Fruit fly (Drosophila melanogaster) whole organism, prepupa: ENCODE measurements around the gene CG10804.
A peak's percentile ranks its signal among the peaks of the same experiment; 100 is the strongest.

Source experiments
- Blimp-1 ChIP-seq: fragments of 200-800 bp; sonication (Bioruptor generic); optimal IDR thresholded peaks from 3 replicates; lab custom pipeline; 2017; ENCODE audit warnings: missing biosample characterization, missing genetic modification characterization, mild to moderate bottlenecking, moderate library complexity, missing genetic modification reagents
- CG10669 ChIP-seq: fragments of 200-800 bp; sonication (Bioruptor generic); optimal IDR thresholded peaks from 3 replicates; lab custom pipeline; 2018; ENCODE audit warnings: missing biosample characterization, mild to moderate bottlenecking, missing genetic modification characterization, moderate library complexity
- CG11902 ChIP-seq: fragments of 200-800 bp; sonication (Bioruptor generic); optimal IDR thresholded peaks from 3 replicates; lab custom pipeline; 2016; ENCODE audit warnings: missing biosample characterization, missing genetic modification characterization
- CG31627 ChIP-seq: fragments of 200-800 bp; sonication (Bioruptor generic); optimal IDR thresholded peaks from 3 replicates; lab custom pipeline; 2016; ENCODE audit warnings: missing biosample characterization, missing genetic modification characterization
- CG32006 ChIP-seq: fragments of 200-800 bp; sonication (Bioruptor generic); optimal IDR thresholded peaks from 3 replicates; lab custom pipeline; 2017; ENCODE audit warnings: missing biosample characterization, mild to moderate bottlenecking, missing genetic modification characterization
- CG34406 ChIP-seq: fragments of 200-800 bp; sonication (Bioruptor generic); optimal IDR thresholded peaks from 3 replicates; lab custom pipeline; 2016; ENCODE audit warnings: missing biosample characterization, missing genetic modification characterization
- CG4318 ChIP-seq: fragments of 200-800 bp; sonication (Bioruptor generic); optimal IDR thresholded peaks from 3 replicates; lab custom pipeline; 2017; ENCODE audit warnings: missing biosample characterization, mild to moderate bottlenecking, missing genetic modification characterization
- CG6163 ChIP-seq: fragments of 200-800 bp; sonication (Bioruptor generic); IDR thresholded peaks from 3 replicates; pipeline ENCODE4 v1.3.6; 2022; ENCODE audit warnings: missing biosample characterization, missing genetic modification characterization
- CG6276 ChIP-seq: fragments of 200-800 bp; sonication (Bioruptor generic); optimal IDR thresholded peaks from 2 replicates; lab custom pipeline; 2017; ENCODE audit warnings: missing biosample characterization, mild to moderate bottlenecking, missing genetic modification characterization
- CG6792 ChIP-seq: fragments of 200-800 bp; sonication (Bioruptor generic); optimal IDR thresholded peaks from 3 replicates; lab custom pipeline; 2016; ENCODE audit warnings: missing biosample characterization, missing genetic modification characterization
- CG6808 ChIP-seq: fragments of 200-800 bp; sonication (Bioruptor generic); optimal IDR thresholded peaks from 3 replicates; lab custom pipeline; 2017; ENCODE audit warnings: missing biosample characterization, missing genetic modification characterization, mild to moderate bottlenecking, moderate library complexity, missing genetic modification reagents
- CG6854 ChIP-seq: fragments of 200-800 bp; sonication (Bioruptor generic); optimal IDR thresholded peaks from 2 replicates; lab custom pipeline; 2017; ENCODE audit warnings: missing biosample characterization, mild to moderate bottlenecking, missing genetic modification characterization
- CG8119 ChIP-seq: fragments of 200-800 bp; sonication (Bioruptor generic); IDR thresholded peaks from 3 replicates; pipeline ENCODE4 v1.3.6; 2022; ENCODE audit warnings: missing biosample characterization, missing genetic modification characterization
- CG8319 ChIP-seq: fragments of 200-800 bp; sonication (Bioruptor generic); optimal IDR thresholded peaks from 3 replicates; lab custom pipeline; 2016; ENCODE audit warnings: missing biosample characterization, missing genetic modification characterization
- CG9139 ChIP-seq: fragments of 200-800 bp; sonication (Bioruptor generic); optimal IDR thresholded peaks from 3 replicates; lab custom pipeline; 2017; ENCODE audit warnings: missing biosample characterization, mild to moderate bottlenecking, missing genetic modification characterization
- Eip75B ChIP-seq: fragments of 200-800 bp; sonication (Bioruptor generic); optimal IDR thresholded peaks from 3 replicates; lab custom pipeline; 2016; ENCODE audit warnings: missing biosample characterization, missing genetic modification characterization
- Eip78C ChIP-seq: fragments of 200-800 bp; sonication (Bioruptor generic); peaks from one replicate; lab custom pipeline; 2016; ENCODE audit warnings: missing biosample characterization, missing genetic modification characterization
- Eip93F ChIP-seq: fragments of 200-800 bp; sonication (Bioruptor generic); optimal IDR thresholded peaks from 2 replicates; lab custom pipeline; 2016; ENCODE audit warnings: missing biosample characterization, mild to moderate bottlenecking, missing genetic modification characterization
- Ets21C ChIP-seq: fragments of 200-800 bp; sonication (Bioruptor generic); optimal IDR thresholded peaks from 3 replicates; lab custom pipeline; 2016; ENCODE audit warnings: missing biosample characterization, missing genetic modification characterization
- Ets96B ChIP-seq: fragments of 200-800 bp; optimal IDR thresholded peaks from 2 replicates; lab custom pipeline; 2019; ENCODE audit warnings: missing biosample characterization, mild to moderate bottlenecking, missing genetic modification characterization, moderate library complexity
- Gug ChIP-seq: fragments of 200-800 bp; sonication (Bioruptor generic); IDR thresholded peaks from 2 replicates; pipeline ENCODE4 v1.3.6; 2022; ENCODE audit warnings: missing biosample characterization, missing genetic modification characterization
- Hr38 ChIP-seq: sonication (Bioruptor generic); optimal IDR thresholded peaks from 2 replicates; lab custom pipeline; 2016; ENCODE audit warnings: missing biosample characterization, missing genetic modification characterization
- Hr4 ChIP-seq: fragments of 200-800 bp; sonication (Bioruptor generic); optimal IDR thresholded peaks from 3 replicates; lab custom pipeline; 2016; ENCODE audit warnings: missing biosample characterization, missing genetic modification characterization
- Lpt ChIP-seq: fragments of 200-800 bp; sonication (Bioruptor generic); optimal IDR thresholded peaks from 3 replicates; lab custom pipeline; 2016; ENCODE audit warnings: missing biosample characterization, missing genetic modification characterization
- Met ChIP-seq: fragments of 200-800 bp; sonication (Bioruptor generic); optimal IDR thresholded peaks from 3 replicates; lab custom pipeline; 2016; ENCODE audit warnings: missing biosample characterization, missing genetic modification characterization
- Smox ChIP-seq: fragments of 200-800 bp; sonication (Bioruptor generic); optimal IDR thresholded peaks from 3 replicates; lab custom pipeline; 2016; ENCODE audit warnings: missing biosample characterization, missing genetic modification characterization
- Sox102F ChIP-seq: fragments of 200-800 bp; sonication (Bioruptor generic); optimal IDR thresholded peaks from 2 replicates; lab custom pipeline; 2016; ENCODE audit warnings: missing biosample characterization, mild to moderate bottlenecking, missing genetic modification characterization
- Sox14 ChIP-seq: fragments of 200-800 bp; sonication (Bioruptor generic); optimal IDR thresholded peaks from 3 replicates; lab custom pipeline; 2016; ENCODE audit warnings: missing biosample characterization, missing genetic modification characterization
- achi ChIP-seq: fragments of 200-800 bp; sonication (Bioruptor generic); optimal IDR thresholded peaks from 3 replicates; lab custom pipeline; 2016; ENCODE audit warnings: missing biosample characterization, missing genetic modification characterization
- acj6 ChIP-seq: fragments of 200-800 bp; sonication (Bioruptor generic); optimal IDR thresholded peaks from 3 replicates; lab custom pipeline; 2016; ENCODE audit warnings: missing biosample characterization, missing genetic modification characterization
- cyc ChIP-seq: fragments of 200-800 bp; sonication (Bioruptor generic); optimal IDR thresholded peaks from 3 replicates; lab custom pipeline; 2016; ENCODE audit warnings: missing biosample characterization, missing genetic modification characterization
- dsx ChIP-seq: fragments of 200-800 bp; optimal IDR thresholded peaks from 3 replicates; lab custom pipeline; 2019; ENCODE audit warnings: missing biosample characterization, mild to moderate bottlenecking, missing genetic modification characterization, moderate library complexity; ENCODE audit not compliant: poor library complexity, severe bottlenecking
- eg ChIP-seq: fragments of 200-800 bp; sonication (Bioruptor generic); IDR thresholded peaks from 3 replicates; pipeline ENCODE4 v1.3.6; 2022; ENCODE audit warnings: missing biosample characterization, missing genetic modification characterization
- fd59A ChIP-seq: fragments of 200-800 bp; sonication (Bioruptor generic); optimal IDR thresholded peaks from 2 replicates; lab custom pipeline; 2017; ENCODE audit warnings: missing biosample characterization, mild to moderate bottlenecking, missing genetic modification characterization, missing genetic modification reagents
- fd85E ChIP-seq: fragments of 200-800 bp; sonication (Bioruptor generic); optimal IDR thresholded peaks from 3 replicates; lab custom pipeline; 2016; ENCODE audit warnings: missing biosample characterization, missing genetic modification characterization
- fkh ChIP-seq: fragments of 200-800 bp; sonication (Bioruptor generic); optimal IDR thresholded peaks from 3 replicates; lab custom pipeline; 2017; ENCODE audit warnings: missing biosample characterization, mild to moderate bottlenecking, missing genetic modification characterization, moderate library complexity
- lz ChIP-seq: fragments of 200-800 bp; sonication (Bioruptor generic); optimal IDR thresholded peaks from 3 replicates; lab custom pipeline; 2016; ENCODE audit warnings: missing biosample characterization, missing genetic modification characterization
- pdm3 ChIP-seq: fragments of 200-800 bp; sonication (Bioruptor generic); optimal IDR thresholded peaks from 3 replicates; lab custom pipeline; 2016; ENCODE audit warnings: missing biosample characterization, missing genetic modification characterization
- spab ChIP-seq: fragments of 200-800 bp; sonication (Bioruptor generic); optimal IDR thresholded peaks from 2 replicates; lab custom pipeline; 2017; ENCODE audit warnings: missing biosample characterization, mild to moderate bottlenecking, missing genetic modification characterization, missing genetic modification reagents
- ss ChIP-seq, 2 experiments: fragments of 200-800 bp; sonication (Bioruptor generic); optimal IDR thresholded peaks; 2 replicates in 1 of 2; 3 replicates in 1 of 2; lab custom pipeline; 2017 to 2018; ENCODE audit warnings: mild to moderate bottlenecking in 2 of 2, missing biosample characterization in 2 of 2, missing genetic modification characterization in 2 of 2, moderate library complexity in 1 of 2
- svp ChIP-seq: fragments of 200-800 bp; sonication (Bioruptor generic); peaks from one replicate; lab custom pipeline; 2016; ENCODE audit warnings: missing biosample characterization, missing genetic modification characterization
- topi ChIP-seq: fragments of 200-800 bp; sonication (Bioruptor generic); optimal IDR thresholded peaks from 3 replicates; lab custom pipeline; 2016; ENCODE audit warnings: missing biosample characterization, missing genetic modification characterization
- vri ChIP-seq: fragments of 200-800 bp; sonication (Bioruptor generic); optimal IDR thresholded peaks from 3 replicates; lab custom pipeline; 2016; ENCODE audit warnings: missing biosample characterization, mild to moderate bottlenecking, missing genetic modification characterization

CG10804 gene

DNA sequence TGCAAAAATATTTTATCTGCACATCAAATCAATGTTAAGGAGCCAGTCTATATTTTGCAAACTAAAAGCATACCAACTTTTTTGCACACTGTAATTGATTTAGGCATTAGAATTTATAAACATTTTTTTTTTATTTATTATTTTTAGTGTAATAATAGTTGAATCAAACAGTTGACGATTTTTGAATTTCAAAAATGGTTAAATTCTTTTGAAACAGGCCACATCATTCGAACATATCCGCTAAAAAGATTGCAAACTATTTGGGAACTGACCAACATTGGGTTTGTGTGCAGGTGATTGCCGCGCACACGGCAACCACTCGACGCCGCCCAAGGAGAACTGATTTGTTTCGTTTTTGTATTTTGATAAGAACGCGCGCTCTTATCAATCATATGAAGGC, 37.3 kb downstream of the CG10804 start:
- no peak for TF ChIP-seq CG31627
- TF ChIP-seq cyc (GFP tag; lab: Kevin White, UChicago): peak; percentile 17
- TF ChIP-seq topi (GFP tag; lab: Kevin White, UChicago): peak; percentile 15
- peak; percentile 1 for TF ChIP-seq Smox (GFP tag; lab: Kevin White, UChicago)
- no peak for TF ChIP-seq acj6
- TF ChIP-seq CG6792 (GFP tag; lab: Kevin White, UChicago): no peak
- TF ChIP-seq Ets21C (GFP tag; lab: Kevin White, UChicago): no peak
- peak; percentile 54 for TF ChIP-seq svp (GFP tag; lab: Kevin White, UChicago)
- TF ChIP-seq CG32006 (GFP tag; lab: Kevin White, UChicago): no peak
- peak; percentile 16 for TF ChIP-seq Met (GFP tag; lab: Kevin White, UChicago)
- TF ChIP-seq CG10669 (GFP tag; lab: Kevin White, UChicago): no peak
- peak; percentile 15 for TF ChIP-seq Blimp-1 (GFP tag; lab: Kevin White, UChicago)

- 0 out of 3 replicates have a peak, but pooled peaks have one; percentile 12 for TF ChIP-seq CG6163 (GFP tag; lab: Robert Waterston, UW)
- no peak for TF ChIP-seq Ets21C (GFP tag; lab: Kevin White, UChicago)
- TF ChIP-seq Sox102F (GFP tag; lab: Kevin White, UChicago): no peak
- no peak for TF ChIP-seq Met (GFP tag; lab: Kevin White, UChicago)
- TF ChIP-seq CG8119: no peak
- no peak for TF ChIP-seq spab (GFP tag; lab: Kevin White, UChicago)
- no peak for TF ChIP-seq CG32006 (GFP tag; lab: Kevin White, UChicago)
These were observed 38.2 kb downstream of the CG10804 start for dm6 chrX:3443902-3444301.

DNA sequence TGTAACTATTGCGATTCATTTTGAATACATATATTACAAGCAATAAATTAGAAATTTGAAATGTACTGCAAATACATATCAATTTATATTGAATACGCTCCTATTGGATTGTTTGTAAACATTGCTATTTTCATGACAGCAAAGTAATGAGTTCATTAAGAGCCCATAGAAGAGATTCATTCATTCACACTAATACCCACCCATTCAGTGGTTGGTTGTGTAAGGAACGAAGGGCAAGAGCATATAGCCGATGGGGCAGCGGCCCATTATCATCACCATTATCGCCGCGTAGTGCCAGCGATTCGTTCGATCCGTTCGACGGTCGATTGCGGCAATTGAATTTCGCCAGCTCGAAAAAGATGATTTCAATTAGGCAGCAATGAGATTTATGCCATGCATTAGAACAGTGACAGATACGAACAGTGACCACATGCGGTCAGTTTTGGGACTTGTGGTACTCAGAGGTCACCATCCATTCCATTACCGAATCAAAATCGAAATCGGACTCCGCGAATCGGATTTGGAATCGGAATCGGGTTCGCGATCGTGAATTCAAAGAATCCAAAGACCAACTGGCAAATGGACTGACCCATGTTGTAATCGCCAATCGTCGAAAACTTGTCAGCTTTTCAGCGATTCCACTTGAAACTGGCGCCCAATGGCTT, 39.4 kb downstream of the CG10804 start:
- no peak for TF ChIP-seq Gug (GFP tag; lab: Robert Waterston, UW)
- TF ChIP-seq fd59A (GFP tag; lab: Kevin White, UChicago): no peak
- no peak for TF ChIP-seq Eip78C (GFP tag; lab: Kevin White, UChicago)
- no peak for TF ChIP-seq CG6808 (GFP tag; lab: Kevin White, UChicago)
- TF ChIP-seq vri (GFP tag; lab: Kevin White, UChicago): no peak
- no peak for TF ChIP-seq Met (GFP tag; lab: Kevin White, UChicago)
- no peak for TF ChIP-seq CG11902
- no peak for TF ChIP-seq CG6854 (GFP tag; lab: Kevin White, UChicago)
- TF ChIP-seq Lpt (GFP tag; lab: Kevin White, UChicago): no peak
- no peak for TF ChIP-seq Hr38 (GFP tag; lab: Kevin White, UChicago)
- no peak for TF ChIP-seq Sox14 (GFP tag; lab: Kevin White, UChicago)

DNA sequence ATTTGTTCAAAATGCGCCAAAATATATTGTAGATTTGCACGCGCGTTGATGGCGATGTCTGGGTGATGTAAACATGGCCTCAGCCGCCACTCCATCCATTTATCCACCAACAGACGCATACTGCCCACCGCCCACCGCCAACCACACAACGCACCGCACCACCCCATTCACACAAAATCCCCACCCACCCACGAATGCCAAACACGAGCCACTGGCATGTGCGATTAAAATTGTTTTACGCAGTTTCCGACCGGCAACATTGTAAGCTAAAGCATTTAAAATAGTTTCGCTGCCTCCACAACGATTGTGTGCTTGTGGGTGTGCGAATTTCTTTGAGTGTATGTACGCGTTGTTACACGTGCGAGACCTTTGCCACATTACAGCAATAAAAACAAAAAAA, 41.6 kb downstream of the CG10804 start:
- TF ChIP-seq ss (GFP tag; optimal IDR thresholded peaks at IDR 0.05; lab: Kevin White, UChicago): no peak
- TF ChIP-seq acj6: no peak
- no peak for TF ChIP-seq fd85E
- TF ChIP-seq Met (GFP tag; lab: Kevin White, UChicago): no peak
- TF ChIP-seq achi (GFP tag; lab: Kevin White, UChicago): no peak
- TF ChIP-seq CG8119: peak; percentile 29; the same call in 1 of the 3 replicates
- no peak for TF ChIP-seq Eip78C (GFP tag; lab: Kevin White, UChicago)
- peak; percentile 27 for TF ChIP-seq CG6276 (GFP tag; lab: Kevin White, UChicago)
- no peak for TF ChIP-seq Gug (GFP tag; lab: Robert Waterston, UW)
- no peak for TF ChIP-seq CG4318 (GFP tag; lab: Kevin White, UChicago)
- TF ChIP-seq fkh (GFP tag; lab: Kevin White, UChicago): no peak
- TF ChIP-seq Hr4 (GFP tag; lab: Kevin White, UChicago): no peak
- TF ChIP-seq Eip75B (GFP tag; lab: Kevin White, UChicago): no peak
- no peak for TF ChIP-seq lz (GFP tag; lab: Kevin White, UChicago)
- TF ChIP-seq Hr38 (GFP tag; lab: Kevin White, UChicago): no peak
- no peak for TF ChIP-seq Eip93F (GFP tag; lab: Kevin White, UChicago)
- TF ChIP-seq spab (GFP tag; lab: Kevin White, UChicago): no peak
- TF ChIP-seq CG6808 (GFP tag; lab: Kevin White, UChicago): no peak
- TF ChIP-seq Ets96B: no peak
- no peak for TF ChIP-seq CG34406 (GFP tag; lab: Kevin White, UChicago)
- TF ChIP-seq dsx (GFP tag; lab: Kevin White, UChicago): peak; percentile 76
- no peak for TF ChIP-seq CG8319 (GFP tag; lab: Kevin White, UChicago)
- TF ChIP-seq pdm3: no peak
- no peak for TF ChIP-seq Lpt (GFP tag; lab: Kevin White, UChicago)
- TF ChIP-seq CG9139: no peak
- 0 out of 3 replicates have a peak, but pooled peaks have one; percentile 32 for TF ChIP-seq eg (GFP tag; lab: Robert Waterston, UW)
